Worm (Caenorhabditis elegans): ENCODE data around the gene try-14.
A peak's percentile ranks its signal among the peaks of the same experiment; 100 is the strongest.

Gene try-14

ce11 chrX:7495491-7495890, at the start of gene try-14:
try-14 (minus strand) TSS chrX:7495591.
- TF ChIP-seq jun-1 (tag; optimal IDR thresholded peaks at IDR 0.05) = no peak
- no peak for TF ChIP-seq ceh-82 (tag; optimal IDR thresholded peaks at IDR 0.05)
- TF ChIP-seq daf-16 (GFP tag; optimal IDR thresholded peaks at IDR 0.05) = no peak
- no peak for TF ChIP-seq daf-16 (tag; optimal IDR thresholded peaks at IDR 0.05)
- TF ChIP-seq F26F4.8 (GFP tag; conservative IDR thresholded peaks at IDR 0.05) = no peak
- no peak for TF ChIP-seq tag-97 (GFP tag; IDR thresholded peaks at IDR 0.05)
- TF ChIP-seq set-16 (GFP tag; IDR thresholded peaks at IDR 0.05) = no peak
- TF ChIP-seq spr-3 (GFP tag; optimal IDR thresholded peaks at IDR 0.05) = no peak

- TF ChIP-seq zag-1 (tag; optimal IDR thresholded peaks at IDR 0.05) = no peak
- no peak for TF ChIP-seq F44E2.7 (GFP tag; IDR thresholded peaks at IDR 0.05)
- peak in 1 of 2 experiments; percentile 91 for TF ChIP-seq unc-62 (GFP tag; optimal IDR thresholded peaks at IDR 0.05 in 1 of 2)
- TF ChIP-seq unc-62 (tag; optimal IDR thresholded peaks at IDR 0.05) = no peak
- TF ChIP-seq Y5F2A.4 (GFP tag; optimal IDR thresholded peaks at IDR 0.05) = no peak
Observed at ce11 chrX:7541078-7541477, 45.7 kb upstream of the try-14 start.

DNA sequence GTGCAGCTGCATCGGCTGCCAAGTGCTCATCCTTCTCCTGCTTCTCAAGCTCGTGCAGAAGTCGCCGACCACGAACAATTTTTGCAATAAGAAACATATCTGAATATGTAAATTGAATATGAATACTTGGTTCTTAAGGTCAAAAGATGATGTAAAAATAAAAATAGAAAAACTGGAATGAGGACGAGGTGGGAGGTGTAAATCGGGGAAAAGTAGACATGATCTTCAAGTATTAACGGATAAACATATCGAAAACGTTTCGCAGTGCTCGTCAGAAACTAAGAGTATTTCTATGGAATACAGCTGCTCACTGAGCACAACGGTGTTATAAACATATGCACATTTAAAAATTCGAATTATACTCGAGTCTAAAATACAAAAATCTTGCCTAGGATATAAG, 44.6 kb upstream of the try-14 start, which contains the start of gene glb-16:
Gene glb-16, minus strand, starts transcription at position 101 of the 400 bp plus-strand sequence.
- TF ChIP-seq tag-97 (GFP tag; IDR thresholded peaks at IDR 0.05) (no peak), aly-2 (tag; optimal IDR thresholded peaks at IDR 0.05) (no peak), jun-1 (tag; optimal IDR thresholded peaks at IDR 0.05) (no peak), daf-16 (GFP tag; optimal IDR thresholded peaks at IDR 0.05) (no peak), daf-16 (tag; optimal IDR thresholded peaks at IDR 0.05) (no peak), Y48G9A.11 (GFP tag; IDR thresholded peaks at IDR 0.05) (no peak), T26A8.4 (GFP tag; IDR thresholded peaks at IDR 0.05) (no peak), ces-1 (GFP tag; optimal IDR thresholded peaks at IDR 0.05) (no peak), nhr-111 (GFP tag; optimal IDR thresholded peaks at IDR 0.05) (no peak), spr-3 (GFP tag; optimal IDR thresholded peaks at IDR 0.05) (no peak), ceh-82 (tag; optimal IDR thresholded peaks at IDR 0.05) (no peak), arid-1 (GFP tag; conservative IDR thresholded peaks at IDR 0.05) (no peak), nhr-76 (tag; optimal IDR thresholded peaks at IDR 0.05) (no peak), F49E8.2 (tag; optimal IDR thresholded peaks at IDR 0.05; ENCODE audit: borderline replicate concordance) (no peak), dmd-8 (GFP tag; IDR thresholded peaks at IDR 0.05) (no peak), Y105C5A.15 (GFP tag; IDR thresholded peaks at IDR 0.05) (no peak), F26F4.8 (GFP tag; conservative IDR thresholded peaks at IDR 0.05) (no peak), mxl-2 (GFP tag; conservative IDR thresholded peaks at IDR 0.05) (no peak)

ce11 chrX:7537742-7538268, 42.4 kb upstream of the try-14 start, which contains the start of gene dpy-7:
dpy-7 (minus strand) TSS chrX:7537792.
- TF ChIP-seq unc-62 (GFP tag; optimal IDR thresholded peaks at IDR 0.05 in 1 of 2) (peak in 1 of 2 experiments; percentile 41), unc-62 (tag; optimal IDR thresholded peaks at IDR 0.05) (no peak), dve-1 (tag; optimal IDR thresholded peaks at IDR 0.05; ENCODE audit: insufficient read depth) (no peak)

ce11 chrX:7536869-7537268, 41.5 kb upstream of the try-14 start:
- TF ChIP-seq aha-1 (tag) = peak; percentile 84
- TF ChIP-seq F37D6.2 (tag; optimal IDR thresholded peaks at IDR 0.05) = no peak
- TF ChIP-seq lin-38 (GFP tag; IDR thresholded peaks at IDR 0.05) = no peak
- TF ChIP-seq mes-2 (tag; optimal IDR thresholded peaks at IDR 0.05; ENCODE audit: poor library complexity, severe bottlenecking) = no peak
- TF ChIP-seq ztf-11 (tag; optimal IDR thresholded peaks at IDR 0.05) = no peak
- TF ChIP-seq T20F7.1 (GFP tag; optimal IDR thresholded peaks at IDR 0.05) = no peak
- no peak for TF ChIP-seq nhr-76 (tag; optimal IDR thresholded peaks at IDR 0.05)
- TF ChIP-seq jun-1 (tag; optimal IDR thresholded peaks at IDR 0.05) = no peak
- TF ChIP-seq set-16 (GFP tag; IDR thresholded peaks at IDR 0.05) = peak; percentile 87; the same call in 1 of the 2 replicates
- TF ChIP-seq vab-7 (GFP tag; IDR thresholded peaks at IDR 0.05) = no peak
- 0 out of 2 replicates have a peak, but pooled peaks have one; percentile 16 for TF ChIP-seq dmd-8 (GFP tag; IDR thresholded peaks at IDR 0.05)
- no peak for TF ChIP-seq nhr-41 (GFP tag; IDR thresholded peaks at IDR 0.05)
- TF ChIP-seq ztf-7 (tag; optimal IDR thresholded peaks at IDR 0.05) = no peak
- no peak for TF ChIP-seq unc-39 (tag; optimal IDR thresholded peaks at IDR 0.05)
- TF ChIP-seq hif-1 (tag; optimal IDR thresholded peaks at IDR 0.05) = no peak
- no peak for TF ChIP-seq R02D3.7 (tag; optimal IDR thresholded peaks at IDR 0.05)
